Fruit fly (Drosophila melanogaster) whole organism, embryonic: Measurements from ENCODE around the gene TH1.

ENCODE experiments used
- CG12155 ChIP-seq: fragments of 200-800 bp; sonication (Bioruptor generic); optimal IDR thresholded peaks from 3 replicates; lab custom pipeline; 2016; ENCODE audit warnings: missing biosample characterization, missing genetic modification characterization
- CG12391 ChIP-seq: fragments of 200-800 bp; sonication (Bioruptor generic); optimal IDR thresholded peaks from 3 replicates; lab custom pipeline; 2018; ENCODE audit warnings: missing biosample characterization, mild to moderate bottlenecking, missing genetic modification characterization, moderate library complexity
- CG12659 ChIP-seq: fragments of 200-800 bp; sonication (Bioruptor generic); optimal IDR thresholded peaks from 3 replicates; lab custom pipeline; 2017; ENCODE audit warnings: mild to moderate bottlenecking, missing biosample characterization, missing genetic modification reagents, missing genetic modification characterization
- CG12769 ChIP-seq: fragments of 200-800 bp; sonication (Bioruptor generic); optimal IDR thresholded peaks from 2 replicates; lab custom pipeline; 2019; ENCODE audit warnings: missing biosample characterization, mild to moderate bottlenecking, missing genetic modification characterization, moderate library complexity
- CG13894 ChIP-seq: fragments of 200-800 bp; sonication (Bioruptor generic); optimal IDR thresholded peaks from 3 replicates; lab custom pipeline; 2018; ENCODE audit warnings: missing biosample characterization, mild to moderate bottlenecking, missing genetic modification characterization, moderate library complexity
- CG15011 ChIP-seq: fragments of 200-800 bp; sonication (Bioruptor generic); optimal IDR thresholded peaks from 3 replicates; lab custom pipeline; 2018; ENCODE audit warnings: missing biosample characterization, mild to moderate bottlenecking, missing genetic modification characterization
- CG15073 ChIP-seq: fragments of 200-800 bp; sonication (Bioruptor generic); optimal IDR thresholded peaks from 2 replicates; lab custom pipeline; 2016; ENCODE audit warnings: missing biosample characterization, missing genetic modification characterization
- CG17359 ChIP-seq: fragments of 200-800 bp; sonication (Bioruptor generic); optimal IDR thresholded peaks from 3 replicates; lab custom pipeline; 2018; ENCODE audit warnings: missing biosample characterization, mild to moderate bottlenecking, missing genetic modification characterization, moderate library complexity
- CG1792 ChIP-seq: fragments of 200-800 bp; sonication (Bioruptor generic); optimal IDR thresholded peaks from 2 replicates; lab custom pipeline; 2016; ENCODE audit warnings: missing biosample characterization, missing genetic modification characterization
- CG2202 ChIP-seq: fragments of 200-800 bp; sonication (Bioruptor generic); optimal IDR thresholded peaks from 2 replicates; lab custom pipeline; 2018; ENCODE audit warnings: missing biosample characterization, mild to moderate bottlenecking, missing genetic modification characterization
- CG30020 ChIP-seq: fragments of 200-800 bp; optimal IDR thresholded peaks from 2 replicates; lab custom pipeline; 2019; ENCODE audit warnings: missing biosample characterization, mild to moderate bottlenecking, missing genetic modification characterization, moderate library complexity
- CG34376 ChIP-seq: fragments of 200-800 bp; sonication (Bioruptor generic); optimal IDR thresholded peaks from 2 replicates; lab custom pipeline; 2018; ENCODE audit warnings: missing biosample characterization, mild to moderate bottlenecking, missing genetic modification characterization
- CG4424 ChIP-seq: fragments of 200-800 bp; sonication (Bioruptor generic); optimal IDR thresholded peaks from 3 replicates; lab custom pipeline; 2016; ENCODE audit warnings: missing biosample characterization, missing genetic modification characterization
- CG5245 ChIP-seq: fragments of 200-800 bp; sonication (Bioruptor generic); optimal IDR thresholded peaks from 3 replicates; lab custom pipeline; 2016; ENCODE audit warnings: missing biosample characterization, missing genetic modification characterization
- CG7372 ChIP-seq: fragments of 200-800 bp; sonication (Bioruptor generic); IDR thresholded peaks from 2 replicates; pipeline ENCODE4 v1.3.6; 2022; ENCODE audit warnings: missing biosample characterization, missing genetic modification characterization
- CG7928 ChIP-seq: fragments of 200-800 bp; sonication (Bioruptor generic); optimal IDR thresholded peaks from 2 replicates; lab custom pipeline; 2017; ENCODE audit warnings: missing biosample characterization, mild to moderate bottlenecking, missing genetic modification characterization
- Camta ChIP-seq: fragments of 200-800 bp; sonication (Bioruptor generic); optimal IDR thresholded peaks from 2 replicates; lab custom pipeline; 2016; ENCODE audit warnings: missing biosample characterization, missing genetic modification characterization
- CkIIα-i1 ChIP-seq: fragments of 200-800 bp; sonication (Bioruptor generic); IDR thresholded peaks from 2 replicates; pipeline ENCODE4 v1.3.6; 2022; ENCODE audit warnings: missing biosample characterization, missing genetic modification characterization
- CoRest ChIP-seq: fragments of 200-800 bp; sonication (Bioruptor generic); optimal IDR thresholded peaks from 3 replicates; lab custom pipeline; 2018; ENCODE audit warnings: missing biosample characterization, mild to moderate bottlenecking, missing genetic modification characterization, moderate library complexity
- Dip3 ChIP-seq: fragments of 200-800 bp; sonication (Bioruptor generic); optimal IDR thresholded peaks from 3 replicates; lab custom pipeline; 2016; ENCODE audit warnings: missing biosample characterization, missing genetic modification characterization
- Doc3 ChIP-seq: fragments of 200-800 bp; sonication (Bioruptor generic); IDR thresholded peaks from 3 replicates; pipeline ENCODE4 v1.3.6; 2022; ENCODE audit warnings: missing biosample characterization, missing genetic modification characterization; ENCODE audit not compliant: partially characterized antibody
- E2f2 ChIP-seq: fragments of 200-800 bp; sonication (Bioruptor generic); IDR thresholded peaks from 2 replicates; pipeline ENCODE4 v1.3.6; 2022; ENCODE audit warnings: missing biosample characterization, missing genetic modification characterization
- HHEX ChIP-seq: fragments of 200-800 bp; sonication (Bioruptor generic); optimal IDR thresholded peaks from 3 replicates; lab custom pipeline; 2017; ENCODE audit warnings: missing biosample characterization, mild to moderate bottlenecking, missing genetic modification characterization, missing genetic modification reagents
- Jarid2 ChIP-seq: fragments of 200-800 bp; sonication (Bioruptor generic); optimal IDR thresholded peaks from 3 replicates; lab custom pipeline; 2017; ENCODE audit warnings: mild to moderate bottlenecking, missing biosample characterization, missing genetic modification reagents, missing genetic modification characterization
- Lhr ChIP-seq: fragments of 200-800 bp; sonication (Bioruptor generic); optimal IDR thresholded peaks from 3 replicates; lab custom pipeline; 2017; ENCODE audit warnings: mild to moderate bottlenecking, missing biosample characterization, missing genetic modification reagents, missing genetic modification characterization
- Meics ChIP-seq: fragments of 200-800 bp; sonication (Bioruptor generic); optimal IDR thresholded peaks from 2 replicates; lab custom pipeline; 2017; ENCODE audit warnings: missing biosample characterization, mild to moderate bottlenecking, missing genetic modification characterization
- Rx ChIP-seq: fragments of 200-800 bp; sonication (Bioruptor generic); IDR thresholded peaks from 2 replicates; pipeline ENCODE4 v1.3.6; 2022; ENCODE audit warnings: missing biosample characterization, missing genetic modification characterization
- ato ChIP-seq: fragments of 200-800 bp; sonication (Bioruptor generic); IDR thresholded peaks from 2 replicates; pipeline ENCODE4 v1.3.6; 2022; ENCODE audit warnings: missing biosample characterization, missing genetic modification characterization; ENCODE audit not compliant: partially characterized antibody
- br ChIP-seq: fragments of >200 bp; optimal IDR thresholded peaks from 2 replicates; lab custom pipeline; 2017
- crol ChIP-seq: fragments of 200-800 bp; sonication (Bioruptor generic); IDR thresholded peaks from 2 replicates; pipeline ENCODE4 v1.3.6; 2022; ENCODE audit warnings: missing biosample characterization, missing genetic modification characterization
- da ChIP-seq: fragments of 200-800 bp; sonication (Bioruptor generic); optimal IDR thresholded peaks from 2 replicates; lab custom pipeline; 2016; ENCODE audit warnings: missing biosample characterization, missing genetic modification characterization
- disco-r ChIP-seq: fragments of 200-800 bp; sonication (Bioruptor generic); optimal IDR thresholded peaks from 2 replicates; lab custom pipeline; 2016; ENCODE audit warnings: missing biosample characterization, missing genetic modification characterization
- dpn ChIP-seq, 2 experiments: fragments of 200-800 bp; sonication (Bioruptor generic); optimal IDR thresholded peaks; 3 replicates each; lab custom pipeline; 2016; ENCODE audit warnings: missing biosample characterization in 2 of 2, missing genetic modification characterization in 2 of 2
- esg ChIP-seq: fragments of 200-800 bp; sonication (Bioruptor generic); conservative IDR thresholded peaks from 2 replicates; pipeline ENCODE4 v1.3.6; 2022; ENCODE audit warnings: missing biosample characterization, missing genetic modification characterization
- fd102C ChIP-seq: fragments of 200-800 bp; sonication (Bioruptor generic); optimal IDR thresholded peaks from 2 replicates; lab custom pipeline; 2018; ENCODE audit warnings: missing biosample characterization, mild to moderate bottlenecking, missing genetic modification characterization, moderate library complexity
- gcm ChIP-seq: fragments of 200-800 bp; sonication (Bioruptor generic); optimal IDR thresholded peaks from 2 replicates; lab custom pipeline; 2019; ENCODE audit warnings: missing biosample characterization, mild to moderate bottlenecking, missing genetic modification characterization, moderate library complexity
- gcm2 ChIP-seq: fragments of 200-800 bp; sonication (Bioruptor generic); optimal IDR thresholded peaks from 2 replicates; lab custom pipeline; 2016; ENCODE audit warnings: missing biosample characterization, missing genetic modification characterization
- grn ChIP-seq: fragments of 200-800 bp; sonication (Bioruptor generic); optimal IDR thresholded peaks from 3 replicates; lab custom pipeline; 2017; ENCODE audit warnings: missing biosample characterization, missing genetic modification characterization
- jigr1 ChIP-seq: fragments of 200-800 bp; sonication (Bioruptor generic); IDR thresholded peaks from 3 replicates; pipeline ENCODE4 v1.3.6; 2022; ENCODE audit warnings: missing biosample characterization, missing genetic modification characterization
- kay ChIP-seq: fragments of 200-800 bp; sonication (Bioruptor generic); optimal IDR thresholded peaks from 2 replicates; lab custom pipeline; 2016; ENCODE audit warnings: missing biosample characterization, missing genetic modification characterization
- lilli ChIP-seq: fragments of 200-800 bp; sonication (Bioruptor generic); optimal IDR thresholded peaks from 3 replicates; lab custom pipeline; 2016; ENCODE audit warnings: missing biosample characterization, missing genetic modification characterization
- nerfin-2 ChIP-seq: fragments of 200-800 bp; sonication (Bioruptor generic); IDR thresholded peaks from 2 replicates; pipeline ENCODE4 v1.3.6; 2022; ENCODE audit warnings: missing biosample characterization, missing genetic modification characterization; ENCODE audit not compliant: partially characterized antibody
- rib ChIP-seq: fragments of 200-800 bp; sonication (Bioruptor generic); IDR thresholded peaks from 2 replicates; pipeline ENCODE4 v1.3.6; 2022; ENCODE audit warnings: missing biosample characterization, missing genetic modification characterization
- scrt ChIP-seq: fragments of 200-800 bp; sonication (Bioruptor generic); optimal IDR thresholded peaks from 2 replicates; lab custom pipeline; 2018; ENCODE audit warnings: missing biosample characterization, mild to moderate bottlenecking, missing genetic modification characterization, moderate library complexity
- so ChIP-seq: fragments of 200-800 bp; sonication (Bioruptor generic); IDR thresholded peaks from 3 replicates; pipeline ENCODE4 v1.3.6; 2022; ENCODE audit warnings: missing biosample characterization, missing genetic modification characterization
- ttk ChIP-seq: fragments of 200-800 bp; sonication (Bioruptor generic); IDR thresholded peaks from 2 replicates; pipeline ENCODE4 v2.1.2; 2022; ENCODE audit warnings: missing biosample characterization, missing genetic modification characterization
- tx ChIP-seq: fragments of 200-800 bp; sonication (Bioruptor generic); optimal IDR thresholded peaks from 2 replicates; lab custom pipeline; 2016; ENCODE audit warnings: missing biosample characterization, missing genetic modification characterization
- vfl ChIP-seq: fragments of 200-800 bp; sonication (Bioruptor generic); optimal IDR thresholded peaks from 2 replicates; lab custom pipeline; 2016; ENCODE audit warnings: missing biosample characterization, missing genetic modification characterization
- zen ChIP-seq: fragments of 200-800 bp; sonication (Bioruptor generic); optimal IDR thresholded peaks from 3 replicates; lab custom pipeline; 2018; ENCODE audit warnings: missing biosample characterization, mild to moderate bottlenecking, missing genetic modification characterization, moderate library complexity

Gene TH1

DNA sequence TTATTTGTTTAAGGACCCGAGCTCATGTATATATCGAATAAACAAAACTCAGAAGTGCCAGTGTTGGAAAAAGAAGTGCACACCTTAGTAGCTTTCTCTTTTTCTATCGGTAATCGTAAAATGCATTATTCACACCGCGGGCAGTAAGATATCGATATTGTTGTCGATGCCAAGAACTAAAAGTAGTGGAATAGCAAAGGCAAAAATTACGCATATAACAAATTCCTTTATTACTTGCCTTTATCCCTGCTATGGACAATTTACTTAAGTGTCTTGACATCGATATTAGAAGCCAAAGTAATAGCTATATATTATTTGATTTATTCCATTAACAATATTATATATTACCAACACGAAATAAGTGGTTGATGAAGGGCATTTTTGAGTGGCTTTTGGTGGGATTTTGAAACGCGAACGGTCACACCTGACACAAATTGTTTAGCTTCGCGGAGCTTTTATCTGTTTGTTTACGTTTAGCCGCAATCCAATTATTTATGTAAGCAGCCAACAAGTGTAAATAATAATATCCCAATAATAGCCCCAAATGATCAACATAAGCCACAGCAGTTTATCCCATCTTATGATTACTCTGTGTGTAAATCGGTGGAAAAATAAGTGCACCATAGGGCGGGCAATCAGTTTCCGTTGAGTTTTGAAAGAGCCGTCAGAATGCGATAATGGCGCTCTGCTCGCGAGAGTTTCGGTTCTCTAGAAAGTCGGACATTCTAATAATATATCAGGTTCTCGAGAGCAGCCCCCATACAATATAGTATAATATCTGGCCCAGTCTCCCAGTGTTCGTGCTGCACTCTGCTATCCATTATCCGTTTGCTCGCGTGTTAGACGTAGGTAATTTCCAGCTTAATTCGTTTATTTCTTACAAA, 6.2 kb downstream of the TH1 start, which contains the start of the genes CG9992 and CG4239 (continued):
- no peak for TF ChIP-seq CG34376
- peak; percentile 65 for TF ChIP-seq CG4424 (GFP tag; lab: Kevin White, UChicago)
- peak; percentile 80 for TF ChIP-seq CG12659 (GFP tag; lab: Kevin White, UChicago)
- no peak for TF ChIP-seq rib (GFP tag; lab: Robert Waterston, UW)
- peak; percentile 49 for TF ChIP-seq CG13894 (tag; lab: Kevin White, UChicago)
- peak; percentile 20 for TF ChIP-seq HHEX (GFP tag; lab: Kevin White, UChicago)
- TF ChIP-seq dpn (GFP tag; optimal IDR thresholded peaks at IDR 0.05; lab: Kevin White, UChicago) = peak; percentile 31 to 67
- no peak for TF ChIP-seq CkIIα-i1 (GFP tag; lab: Robert Waterston, UW)
- TF ChIP-seq crol (GFP tag; lab: Robert Waterston, UW) = no peak
- TF ChIP-seq tx (GFP tag; lab: Kevin White, UChicago) = peak; percentile 18
- peak; percentile 78 for TF ChIP-seq Lhr (GFP tag; lab: Kevin White, UChicago)
- TF ChIP-seq br (lab: Kevin White, UChicago) = no peak
- no peak for TF ChIP-seq da (GFP tag; lab: Kevin White, UChicago)
- peak; percentile 67 for TF ChIP-seq CG12391 (tag; lab: Kevin White, UChicago)
- no peak for TF ChIP-seq CG2202 (tag; lab: Kevin White, UChicago)
- no peak for TF ChIP-seq Jarid2 (GFP tag; lab: Kevin White, UChicago)
- TF ChIP-seq gcm (GFP tag; lab: Kevin White, UChicago) = no peak
- peak; percentile 4 for TF ChIP-seq CG12769 (tag; lab: Kevin White, UChicago)
- TF ChIP-seq Camta = no peak
- no peak for TF ChIP-seq CG7928
- peak; percentile 28; the same call in 1 of the 2 replicates for TF ChIP-seq esg (GFP tag; lab: Robert Waterston, UW)
- TF ChIP-seq Dip3 (GFP tag; lab: Kevin White, UChicago) = peak; percentile 34
- no peak for TF ChIP-seq CG1792
- peak; percentile 58 for TF ChIP-seq lilli (GFP tag; lab: Kevin White, UChicago)
- no peak for TF ChIP-seq CG5245 (GFP tag; lab: Kevin White, UChicago)
- no peak for TF ChIP-seq disco-r (GFP tag; lab: Kevin White, UChicago)
- peak; percentile 68 for TF ChIP-seq zen (tag; lab: Kevin White, UChicago)
- TF ChIP-seq Doc3 (GFP tag; lab: Robert Waterston, UW) = peak; percentile 29; the same call in 1 of the 3 replicates
- TF ChIP-seq CG15073 (GFP tag; lab: Kevin White, UChicago) = no peak
- no peak for TF ChIP-seq jigr1 (GFP tag; lab: Robert Waterston, UW)
- TF ChIP-seq Rx (GFP tag; lab: Robert Waterston, UW) = no peak
- TF ChIP-seq Meics (GFP tag; lab: Kevin White, UChicago) = peak; percentile 48
- TF ChIP-seq CG30020 = peak; percentile 97
- no peak for TF ChIP-seq vfl (GFP tag; lab: Kevin White, UChicago)
- TF ChIP-seq scrt (GFP tag; lab: Kevin White, UChicago) = no peak
- peak; percentile 33; the same call in 1 of the 2 replicates for TF ChIP-seq E2f2 (GFP tag; lab: Robert Waterston, UW)
- peak; percentile 85 for TF ChIP-seq CoRest
- TF ChIP-seq grn (GFP tag; lab: Kevin White, UChicago) = no peak
- peak; percentile 23 for TF ChIP-seq CG17359 (tag; lab: Kevin White, UChicago)
- TF ChIP-seq nerfin-2 = peak; percentile 52; the same call in 1 of the 2 replicates
- no peak for TF ChIP-seq gcm2
- TF ChIP-seq fd102C = no peak
- 0 out of 2 replicates have a peak, but pooled peaks have one; percentile 23 for TF ChIP-seq CG7372
- TF ChIP-seq ato (GFP tag; lab: Robert Waterston, UW) = no peak
- TF ChIP-seq ttk (GFP tag; lab: Robert Waterston, UW) = no peak
- peak; percentile 2 for TF ChIP-seq CG15011 (GFP tag; lab: Kevin White, UChicago)
- TF ChIP-seq CG12155 (GFP tag; lab: Kevin White, UChicago) = peak; percentile 59
- no peak for TF ChIP-seq kay
- TF ChIP-seq so (GFP tag; lab: Robert Waterston, UW) = no peak; the same call in 2 of the 3 replicates
